Worm (Caenorhabditis elegans) whole organism, late embryonic: Measurements from ENCODE around the gene C33H5.2.
A peak's percentile ranks its signal among the peaks of the same experiment; 100 is the strongest.

Experiments used
- C38D4.7 ChIP-seq: fragments of 200-800 bp; sonication (Bioruptor generic); optimal IDR thresholded peaks from 2 replicates; lab custom pipeline; 2018; ENCODE audit warnings: mild to moderate bottlenecking, missing genetic modification characterization, moderate library complexity, missing compliant biosample characterization
- K02D7.2 ChIP-seq: sonication (generic microtip); optimal IDR thresholded peaks from 2 replicates; lab custom pipeline; 2017; ENCODE audit warnings: mild to moderate bottlenecking, missing genetic modification characterization, missing compliant biosample characterization
- K09A11.1 ChIP-seq: sonication (generic microtip); optimal IDR thresholded peaks from 2 replicates; lab custom pipeline; 2017; ENCODE audit warnings: antibody characterized with exemption, mild to moderate bottlenecking, missing genetic modification characterization, missing compliant biosample characterization; ENCODE audit not compliant: insufficient read depth
- T23F11.4 ChIP-seq: fragments of 200-800 bp; sonication (Bioruptor generic); optimal IDR thresholded peaks from 2 replicates; lab custom pipeline; 2018; ENCODE audit warnings: mild to moderate bottlenecking, missing genetic modification characterization, missing compliant biosample characterization
- ceh-18 ChIP-seq: sonication (generic microtip); optimal IDR thresholded peaks from 2 replicates; lab custom pipeline; 2016; ENCODE audit warnings: missing genetic modification characterization, missing compliant biosample characterization
- ceh-2 ChIP-seq: sonication (generic microtip); optimal IDR thresholded peaks from 2 replicates; lab custom pipeline; 2016; ENCODE audit warnings: missing genotype, missing genetic modification characterization, missing compliant biosample characterization
- ceh-31 ChIP-seq: sonication (generic microtip); optimal IDR thresholded peaks from 2 replicates; lab custom pipeline; 2016; ENCODE audit warnings: missing genetic modification characterization, missing compliant biosample characterization
- ceh-34 ChIP-seq: sonication (generic microtip); optimal IDR thresholded peaks from 2 replicates; lab custom pipeline; 2016; ENCODE audit warnings: mild to moderate bottlenecking, missing genetic modification characterization, missing compliant biosample characterization
- ceh-45 ChIP-seq: fragments of 200-800 bp; sonication (Bioruptor generic); IDR thresholded peaks from 2 replicates; pipeline ENCODE4 v1.3.6; 2022; ENCODE audit warnings: missing genetic modification reagents, missing genetic modification characterization, missing compliant biosample characterization
- ceh-6 ChIP-seq: fragments of 200-800 bp; sonication (Bioruptor generic); optimal IDR thresholded peaks from 2 replicates; lab custom pipeline; 2018; ENCODE audit warnings: mild to moderate bottlenecking, missing genetic modification characterization, missing compliant biosample characterization
- che-1 ChIP-seq: sonication (generic microtip); optimal IDR thresholded peaks from 2 replicates; lab custom pipeline; 2016; ENCODE audit warnings: mild to moderate bottlenecking, missing genetic modification characterization, missing compliant biosample characterization
- dmd-4 ChIP-seq: sonication (generic microtip); optimal IDR thresholded peaks from 2 replicates; lab custom pipeline; 2016; ENCODE audit warnings: borderline replicate concordance, missing genetic modification characterization, missing compliant biosample characterization
- dve-1 ChIP-seq: sonication (generic microtip); optimal IDR thresholded peaks from 2 replicates; lab custom pipeline; 2017; ENCODE audit warnings: antibody characterized with exemption, mild to moderate bottlenecking, missing genetic modification characterization, missing compliant biosample characterization
- fax-1 ChIP-seq: sonication (generic microtip); optimal IDR thresholded peaks from 2 replicates; lab custom pipeline; 2016; ENCODE audit warnings: missing genotype, missing genetic modification characterization, missing compliant biosample characterization
- fkh-10 ChIP-seq: fragments of 150-350 bp; optimal IDR thresholded peaks from 2 replicates; lab custom pipeline; 2014; ENCODE audit warnings: missing biosample characterization, missing genetic modification reagents, missing genetic modification characterization
- hlh-13 ChIP-seq: fragments of 200-800 bp; sonication (Bioruptor generic); optimal IDR thresholded peaks from 2 replicates; lab custom pipeline; 2018; ENCODE audit warnings: mild to moderate bottlenecking, missing genetic modification characterization, missing compliant biosample characterization
- hlh-6 ChIP-seq: sonication (generic microtip); optimal IDR thresholded peaks from 2 replicates; lab custom pipeline; 2016; ENCODE audit warnings: missing genotype, missing genetic modification characterization, missing compliant biosample characterization
- hlh-8 ChIP-seq: sonication (generic microtip); optimal IDR thresholded peaks from 2 replicates; lab custom pipeline; 2016; ENCODE audit warnings: missing genotype, missing genetic modification characterization, missing compliant biosample characterization
- nfya-1 ChIP-seq: sonication (generic microtip); optimal IDR thresholded peaks from 2 replicates; lab custom pipeline; 2017; ENCODE audit warnings: missing genetic modification characterization, mild to moderate bottlenecking, missing compliant biosample characterization, antibody characterized with exemption, moderate library complexity
- nhr-232 ChIP-seq: sonication (generic microtip); optimal IDR thresholded peaks from 2 replicates; lab custom pipeline; 2016; ENCODE audit warnings: missing genetic modification characterization, missing compliant biosample characterization
- odd-2 ChIP-seq: sonication (generic microtip); optimal IDR thresholded peaks from 2 replicates; lab custom pipeline; 2017; ENCODE audit warnings: antibody characterized with exemption, mild to moderate bottlenecking, missing genetic modification characterization, missing compliant biosample characterization
- pag-3 ChIP-seq: sonication (generic microtip); optimal IDR thresholded peaks from 2 replicates; lab custom pipeline; 2016; ENCODE audit warnings: missing compliant biosample characterization, missing genetic modification characterization, borderline replicate concordance
- pha-4 ChIP-seq: fragments of 150-350 bp; optimal IDR thresholded peaks from 2 replicates; lab custom pipeline; 2018; ENCODE audit warnings: missing biosample characterization, missing genetic modification reagents, missing genetic modification characterization
- pqm-1 ChIP-seq: sonication (generic microtip); optimal IDR thresholded peaks from 2 replicates; lab custom pipeline; 2016; ENCODE audit warnings: missing genetic modification characterization, missing compliant biosample characterization
- pros-1 ChIP-seq: fragments of 150-350 bp; optimal IDR thresholded peaks from 2 replicates; lab custom pipeline; 2014; ENCODE audit warnings: missing biosample characterization, missing genetic modification reagents, missing genetic modification characterization
- rnt-1 ChIP-seq: sonication (generic microtip); optimal IDR thresholded peaks from 2 replicates; lab custom pipeline; 2016; ENCODE audit warnings: missing genetic modification characterization, missing compliant biosample characterization
- sox-2 ChIP-seq: fragments of 200-800 bp; sonication (Bioruptor generic); IDR thresholded peaks from 2 replicates; pipeline ENCODE4 v1.3.6; 2022; ENCODE audit warnings: missing genetic modification reagents, missing genetic modification characterization, missing compliant biosample characterization
- sox-4 ChIP-seq: sonication (generic microtip); optimal IDR thresholded peaks from 2 replicates; lab custom pipeline; 2017; ENCODE audit warnings: mild to moderate bottlenecking, missing genetic modification characterization, inconsistent platforms, missing compliant biosample characterization

C33H5.2 gene

ce11 chrIV:7763748-7764147, 41.1 kb upstream of the C33H5.2 start, which contains the start of the genes C46A5.6 and C46A5.1:
Gene C46A5.6 (minus strand): TSS chrIV:7763848.
Gene C46A5.1 (plus strand): TSS chrIV:7763931.
- TF ChIP-seq C38D4.7 (no peak), ceh-31 (no peak), pqm-1 (tag; lab: Kevin White, UChicago) (no peak), fax-1 (no peak), nhr-232 (tag; lab: Kevin White, UChicago) (no peak), che-1 (tag; lab: Kevin White, UChicago) (no peak), pag-3 (no peak), K02D7.2 (tag; lab: Kevin White, UChicago) (no peak), hlh-8 (no peak), ceh-45 (GFP tag; lab: Robert Waterston, UW) (no peak)

ce11 chrIV:7764319-7764718, 40.5 kb upstream of the C33H5.2 start:
- no peak for TF ChIP-seq K09A11.1
- TF ChIP-seq C38D4.7 = no peak
- no peak for TF ChIP-seq pros-1 (tag; lab: Kevin White, UChicago)

- TF ChIP-seq ceh-6 (GFP tag; lab: Kevin White, UChicago) = no peak
- TF ChIP-seq, all 69 proteins: peak for 0
Observed at ce11 chrIV:7770162-7770561, 34.7 kb upstream of the C33H5.2 start, which contains the start of gene rdl-1. Gene rdl-1 (minus strand): TSS chrIV:7770262.

- TF ChIP-seq nfya-1 (peak; percentile 18), ceh-45 (GFP tag; lab: Robert Waterston, UW) (no peak)
Observed at ce11 chrIV:7774206-7774605, 30.6 kb upstream of the C33H5.2 start, which contains the start of the genes hcf-1 and swd-2.2. Gene hcf-1 (minus strand): TSS chrIV:7774275. Gene swd-2.2 (plus strand): TSS chrIV:7774411.

ce11 chrIV:7775725-7776124, 29.1 kb upstream of the C33H5.2 start, which contains the start of gene swd-2.1:
Gene swd-2.1 (plus strand): TSS chrIV:7776025.
- TF ChIP-seq pag-3 = no peak
- no peak for TF ChIP-seq sox-2 (GFP tag; lab: Robert Waterston, UW)
- no peak for TF ChIP-seq T23F11.4
- TF ChIP-seq rnt-1 = no peak
- TF ChIP-seq pha-4 (tag; lab: Kevin White, UChicago) = no peak
- no peak for TF ChIP-seq odd-2 (tag; lab: Kevin White, UChicago)
- TF ChIP-seq hlh-13 (GFP tag; lab: Kevin White, UChicago) = no peak
- no peak for TF ChIP-seq ceh-6 (GFP tag; lab: Kevin White, UChicago)
- TF ChIP-seq nhr-232 (tag; lab: Kevin White, UChicago) = no peak
- TF ChIP-seq dve-1 (tag; lab: Kevin White, UChicago) = no peak

- TF ChIP-seq ceh-34 (tag; lab: Kevin White, UChicago) (no peak), ceh-2 (tag; lab: Kevin White, UChicago) (no peak), fkh-10 (GFP tag; lab: Kevin White, UChicago) (no peak), dmd-4 (no peak)
Observed at ce11 chrIV:7778865-7779264, 26.0 kb upstream of the C33H5.2 start, which contains the start of gene rpap-3. Gene rpap-3 (minus strand): TSS chrIV:7778965.

- TF ChIP-seq ceh-18 (tag; lab: Kevin White, UChicago) (no peak), sox-4 (tag; lab: Kevin White, UChicago) (no peak), rnt-1 (no peak), hlh-6 (tag; lab: Kevin White, UChicago) (no peak)
Observed at ce11 chrIV:7782292-7782691, 22.5 kb upstream of the C33H5.2 start, which contains the start of gene sec-10. Gene sec-10 (minus strand): TSS chrIV:7782499.
